Fruit fly (Drosophila melanogaster): Measurements from ENCODE around the gene CG14434.
A peak's percentile ranks its signal among the peaks of the same experiment; 100 is the strongest.

Gene CG14434

dm6 chrX:6856332-6856995 is 10.5 kb downstream of the CG14434 start (continued):
- TF ChIP-seq CG6791 (GFP tag; IDR thresholded peaks at IDR 0.05; ENCODE audit: partially characterized antibody) = no peak
- TF ChIP-seq luna (GFP tag; optimal IDR thresholded peaks at IDR 0.05) = no peak
- TF ChIP-seq ci (GFP tag; IDR thresholded peaks at IDR 0.05) = peak; percentile 79
- TF ChIP-seq fru (optimal IDR thresholded peaks at IDR 0.05) = no peak
- no peak for TF ChIP-seq Bdp1 (GFP tag; optimal IDR thresholded peaks at IDR 0.05)
- TF ChIP-seq ssp (GFP tag; IDR thresholded peaks at IDR 0.05) = peak; percentile 60; the same call in 1 of the 2 replicates
- peak; percentile 30 for TF ChIP-seq CG4820 (GFP tag; optimal IDR thresholded peaks at IDR 0.05)
- peak; percentile 33 for TF ChIP-seq org-1 (GFP tag; optimal IDR thresholded peaks at IDR 0.05)
- TF ChIP-seq CG15514 (GFP tag; optimal IDR thresholded peaks at IDR 0.05) = peak; percentile 52
- TF ChIP-seq BtbVII (GFP tag; optimal IDR thresholded peaks at IDR 0.05) = peak; percentile 16
- peak; percentile 43 for TF ChIP-seq gcm (GFP tag; optimal IDR thresholded peaks at IDR 0.05)
- peak; percentile 72 for TF ChIP-seq PHDP (tag; optimal IDR thresholded peaks at IDR 0.05)
- TF ChIP-seq dimm (GFP tag; IDR thresholded peaks at IDR 0.05) = peak; percentile 26; the same call in 1 of the 2 replicates
- no peak for TF ChIP-seq disco-r (GFP tag; optimal IDR thresholded peaks at IDR 0.05)
- TF ChIP-seq Ssrp (tag; optimal IDR thresholded peaks at IDR 0.05) = peak; percentile 75
- TF ChIP-seq CG2712 (tag; optimal IDR thresholded peaks at IDR 0.05) = peak; percentile 76
- peak; percentile 38 for TF ChIP-seq Deaf1 (tag; optimal IDR thresholded peaks at IDR 0.05)
- no peak for TF ChIP-seq Camta (GFP tag; optimal IDR thresholded peaks at IDR 0.05)
- TF ChIP-seq CG4707 (GFP tag; optimal IDR thresholded peaks at IDR 0.05) = no peak
- TF ChIP-seq CG13296 (GFP tag; optimal IDR thresholded peaks at IDR 0.05) = peak; percentile 45
- TF ChIP-seq CG30403 (GFP tag; optimal IDR thresholded peaks at IDR 0.05) = peak; percentile 64
- no peak for TF ChIP-seq bbx (GFP tag; IDR thresholded peaks at IDR 0.05; ENCODE audit: partially characterized antibody)
- 0 out of 3 replicates have a peak, but pooled peaks have one; percentile 25 for TF ChIP-seq otp (GFP tag; IDR thresholded peaks at IDR 0.05)
- peak; percentile 57 for TF ChIP-seq CG10462 (GFP tag; optimal IDR thresholded peaks at IDR 0.05)
- TF ChIP-seq CG30431 (GFP tag; optimal IDR thresholded peaks at IDR 0.05) = peak; percentile 46
- no peak for TF ChIP-seq Sin3A (optimal IDR thresholded peaks at IDR 0.05)
- no peak for TF ChIP-seq Myb (GFP tag; optimal IDR thresholded peaks at IDR 0.05)
- peak; percentile 46 for TF ChIP-seq CG12769 (tag; optimal IDR thresholded peaks at IDR 0.05)
- TF ChIP-seq gce (GFP tag; IDR thresholded peaks at IDR 0.05) = 0 out of 3 replicates have a peak, but pooled peaks have one; percentile 54
- peak; percentile 43 for TF ChIP-seq salm (tag; optimal IDR thresholded peaks at IDR 0.05)
- TF ChIP-seq CG12236 (GFP tag; optimal IDR thresholded peaks at IDR 0.05) = no peak
- TF ChIP-seq kah (GFP tag; optimal IDR thresholded peaks at IDR 0.05) = peak; percentile 29
- no peak for TF ChIP-seq h (optimal IDR thresholded peaks at IDR 0.05)
- peak; percentile 71 for TF ChIP-seq Sox100B (GFP tag; optimal IDR thresholded peaks at IDR 0.05)
- peak; percentile 28 for TF ChIP-seq CG14710 (tag; optimal IDR thresholded peaks at IDR 0.05)
- TF ChIP-seq CG8089 (GFP tag; optimal IDR thresholded peaks at IDR 0.05) = no peak
- peak; percentile 33 for TF ChIP-seq zen (tag; optimal IDR thresholded peaks at IDR 0.05)
- TF ChIP-seq tap (tag; optimal IDR thresholded peaks at IDR 0.05) = peak; percentile 70
- peak; percentile 59 for TF ChIP-seq CG10267 (tag; optimal IDR thresholded peaks at IDR 0.05)
- TF ChIP-seq Sry-β (GFP tag; optimal IDR thresholded peaks at IDR 0.05) = no peak
- TF ChIP-seq lmd (GFP tag; IDR thresholded peaks at IDR 0.05) = peak; percentile 81
- TF ChIP-seq CHES-1-like (GFP tag; optimal IDR thresholded peaks at IDR 0.05) = no peak
- no peak for TF ChIP-seq insv (GFP tag; optimal IDR thresholded peaks at IDR 0.05)
- peak; percentile 61; the same call in 1 of the 2 replicates for TF ChIP-seq ara (GFP tag; IDR thresholded peaks at IDR 0.05)
- TF ChIP-seq Poxn (GFP tag; IDR thresholded peaks at IDR 0.05) = peak; percentile 35; the same call in 1 of the 2 replicates
- no peak for TF ChIP-seq sens-2 (GFP tag; IDR thresholded peaks at IDR 0.05)
- TF ChIP-seq NK7.1 (GFP tag; optimal IDR thresholded peaks at IDR 0.05) = no peak
- TF ChIP-seq CG12219 (GFP tag; optimal IDR thresholded peaks at IDR 0.05) = peak; percentile 47
- peak; percentile 18 for TF ChIP-seq sd (tag; optimal IDR thresholded peaks at IDR 0.05)
- TF ChIP-seq CG11695 (GFP tag; IDR thresholded peaks at IDR 0.05) = peak; percentile 79
- TF ChIP-seq vnd (GFP tag; IDR thresholded peaks at IDR 0.05; ENCODE audit: partially characterized antibody) = no peak
